Worm (Caenorhabditis elegans): Measurements from ENCODE around the gene Y60A9A.1.

Y60A9A.1 gene

DNA sequence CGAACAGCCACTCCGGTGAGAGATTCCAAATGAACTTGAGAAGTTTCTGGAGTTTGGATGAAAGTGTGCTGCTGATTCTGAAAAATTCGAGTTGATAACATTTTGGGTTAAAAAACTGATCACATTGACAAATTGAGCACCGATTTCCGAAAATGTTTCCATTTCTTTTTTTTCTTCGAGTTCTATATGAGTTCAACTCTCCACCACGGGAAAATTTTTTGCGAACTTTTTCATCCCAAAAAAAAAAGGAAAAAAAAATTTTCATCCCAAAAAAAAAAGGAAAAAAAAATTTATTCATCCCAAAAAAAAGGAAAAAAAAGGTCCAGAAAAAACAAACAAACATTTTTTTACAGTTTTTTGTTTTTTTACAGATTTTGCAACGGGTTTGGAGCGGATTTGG, at the start of gene Y60A9A.1:
Y60A9A.1 (minus strand) TSS at position 101 of the 400 bp plus-strand sequence.
- TF ChIP-seq lsy-12 (tag; optimal IDR thresholded peaks at IDR 0.05): no peak

DNA sequence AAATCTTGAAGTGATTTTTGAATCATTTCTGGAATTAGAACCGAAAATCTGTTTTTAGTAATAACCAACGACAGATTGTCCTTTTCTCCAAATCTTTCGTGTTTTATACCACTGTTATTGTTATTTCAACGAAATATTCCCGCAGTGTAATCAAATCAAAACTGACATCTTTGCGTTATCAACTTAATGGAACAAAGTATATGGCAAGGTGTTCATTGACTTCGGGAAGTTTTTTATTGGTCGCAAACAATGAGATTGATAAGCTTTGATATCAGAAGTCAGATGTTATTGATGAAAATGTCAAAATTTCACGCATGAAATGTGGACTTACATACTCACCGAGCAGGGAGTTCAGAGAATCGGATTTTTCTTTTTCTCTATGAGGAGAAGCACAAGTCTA, 47.6 kb upstream of the Y60A9A.1 start, which contains the start of gene F23D12.11:
F23D12.11 (minus strand) TSS at position 79 of the 400 bp plus-strand sequence.
- TF ChIP-seq nhr-237 (tag; optimal IDR thresholded peaks at IDR 0.05) (no peak), nhr-12 (tag; optimal IDR thresholded peaks at IDR 0.05) (no peak), elt-3 (tag; optimal IDR thresholded peaks at IDR 0.05) (no peak), fkh-2 (tag; optimal IDR thresholded peaks at IDR 0.05) (no peak), ceh-16 (tag; optimal IDR thresholded peaks at IDR 0.05) (no peak), ceh-82 (tag; optimal IDR thresholded peaks at IDR 0.05) (no peak), mml-1 (tag; optimal IDR thresholded peaks at IDR 0.05) (no peak), fkh-10 (GFP tag; optimal IDR thresholded peaks at IDR 0.05) (no peak), lsy-12 (tag; optimal IDR thresholded peaks at IDR 0.05) (no peak), nhr-23 (tag; optimal IDR thresholded peaks at IDR 0.05) (no peak), lin-39 (tag; optimal IDR thresholded peaks at IDR 0.05) (no peak), pqm-1 (tag; optimal IDR thresholded peaks at IDR 0.05) (no peak), ztf-11 (tag; optimal IDR thresholded peaks at IDR 0.05) (no peak), mdl-1 (tag; optimal IDR thresholded peaks at IDR 0.05) (no peak)

DNA sequence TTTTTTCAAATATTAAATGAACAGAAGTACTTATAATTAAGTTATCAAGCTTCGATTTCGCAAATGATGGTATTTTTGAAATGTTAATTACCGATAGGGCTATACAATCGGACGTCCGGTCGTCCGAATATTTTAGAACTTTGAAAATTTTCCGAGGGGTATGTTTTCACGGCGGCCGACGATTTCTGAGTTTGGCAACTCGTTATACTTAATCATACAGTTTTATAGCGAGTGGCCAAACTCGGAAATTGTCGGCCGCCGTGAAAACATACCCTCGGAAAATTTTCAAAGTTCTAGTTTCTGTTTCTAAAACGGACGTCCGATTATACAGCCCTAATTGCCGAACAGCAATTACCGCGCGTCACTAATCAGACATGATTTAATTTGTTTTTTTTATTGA, 47.1 kb upstream of the Y60A9A.1 start:
- TF ChIP-seq elt-3 (tag; optimal IDR thresholded peaks at IDR 0.05) (no peak), nhr-43 (tag; optimal IDR thresholded peaks at IDR 0.05; ENCODE audit: poor library complexity, severe bottlenecking) (no peak), zag-1 (tag; optimal IDR thresholded peaks at IDR 0.05) (no peak), nhr-11 (tag; optimal IDR thresholded peaks at IDR 0.05) (no peak), snpc-4 (tag; optimal IDR thresholded peaks at IDR 0.05) (no peak), ceh-16 (tag; optimal IDR thresholded peaks at IDR 0.05) (no peak), fkh-10 (GFP tag; optimal IDR thresholded peaks at IDR 0.05) (no peak), nfya-1 (tag; optimal IDR thresholded peaks at IDR 0.05; ENCODE audit: insufficient read depth) (no peak), pha-4 (tag; optimal IDR thresholded peaks at IDR 0.05) (no peak), elt-1 (tag; optimal IDR thresholded peaks at IDR 0.05) (no peak), jun-1 (tag; optimal IDR thresholded peaks at IDR 0.05) (no peak), skn-1 (tag; optimal IDR thresholded peaks at IDR 0.05) (no peak), sea-2 (GFP tag; optimal IDR thresholded peaks at IDR 0.05) (no peak), nhr-237 (tag; optimal IDR thresholded peaks at IDR 0.05) (no peak), nhr-76 (tag; optimal IDR thresholded peaks at IDR 0.05) (no peak)

DNA sequence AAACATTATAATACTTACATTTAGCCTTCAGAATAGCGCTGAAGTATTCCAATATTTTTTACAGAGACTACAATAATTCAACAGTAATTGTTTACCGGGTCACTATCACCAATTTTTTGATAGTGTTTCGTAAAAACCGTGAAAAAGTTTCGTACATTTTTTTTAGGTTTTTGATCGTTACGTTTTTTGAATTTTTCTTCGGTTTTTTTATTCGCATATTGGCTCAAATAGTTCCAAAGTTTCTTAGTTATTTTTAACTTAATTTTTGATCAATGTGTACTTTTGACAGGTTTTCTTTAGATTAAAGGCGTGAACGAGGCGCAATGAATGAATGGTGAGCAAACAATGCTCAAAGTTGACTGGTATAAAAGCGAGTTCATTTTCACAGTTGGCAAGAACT, 46.0 kb upstream of the Y60A9A.1 start, which contains the start of gene fipr-3:
fipr-3 (plus strand) TSS at position 301 of the 400 bp plus-strand sequence.
- TF ChIP-seq elt-2 (tag; optimal IDR thresholded peaks at IDR 0.05) (no peak), nhr-67 (tag; optimal IDR thresholded peaks at IDR 0.05) (no peak), nhr-76 (tag; optimal IDR thresholded peaks at IDR 0.05) (no peak), hmg-11 (tag; optimal IDR thresholded peaks at IDR 0.05) (no peak), ztf-11 (tag; optimal IDR thresholded peaks at IDR 0.05) (no peak), lsy-12 (tag; optimal IDR thresholded peaks at IDR 0.05) (no peak), ztf-4 (tag; optimal IDR thresholded peaks at IDR 0.05) (no peak), ceh-9 (tag; optimal IDR thresholded peaks at IDR 0.05) (no peak), jun-1 (tag; optimal IDR thresholded peaks at IDR 0.05) (no peak), nhr-25 (tag; optimal IDR thresholded peaks at IDR 0.05) (no peak), nhr-28 (tag; optimal IDR thresholded peaks at IDR 0.05) (no peak), aly-2 (tag; optimal IDR thresholded peaks at IDR 0.05) (no peak), ceh-28 (tag; optimal IDR thresholded peaks at IDR 0.05) (no peak), egl-27 (tag; optimal IDR thresholded peaks at IDR 0.05) (no peak), ceh-16 (tag; optimal IDR thresholded peaks at IDR 0.05) (no peak), nhr-12 (tag; optimal IDR thresholded peaks at IDR 0.05) (no peak), ZK546.5 (tag; optimal IDR thresholded peaks at IDR 0.05) (no peak), sea-2 (GFP tag; optimal IDR thresholded peaks at IDR 0.05) (no peak), mml-1 (tag; optimal IDR thresholded peaks at IDR 0.05) (no peak)

DNA sequence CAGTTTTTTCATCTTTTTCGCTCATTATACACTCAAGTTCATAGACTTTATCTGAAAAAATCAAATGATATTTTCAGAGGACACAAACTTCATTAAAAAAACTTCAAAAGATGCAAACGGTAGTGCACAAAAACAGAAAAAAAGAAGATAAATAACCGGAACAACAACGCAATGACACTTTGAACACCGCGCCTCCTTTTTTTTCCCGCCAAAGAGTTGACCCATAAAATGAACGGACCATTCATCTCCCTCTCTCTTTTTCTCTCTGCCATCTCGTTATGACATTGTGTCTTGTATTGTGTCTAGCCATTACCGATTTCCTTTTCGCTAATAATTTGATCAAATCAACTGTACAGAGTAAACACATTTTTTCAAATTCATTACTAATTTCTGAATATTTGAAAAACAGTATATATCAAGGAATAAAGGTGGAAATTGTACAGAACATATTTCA, 44.5 kb upstream of the Y60A9A.1 start, which contains the start of gene F23D12.2:
F23D12.2 (minus strand) TSS at position 51 of the 454 bp plus-strand sequence.
- no peak for TF ChIP-seq eor-1 (tag; optimal IDR thresholded peaks at IDR 0.05)
- no peak for TF ChIP-seq hmg-11 (tag; optimal IDR thresholded peaks at IDR 0.05)
- no peak for TF ChIP-seq lin-39 (tag; optimal IDR thresholded peaks at IDR 0.05)
- no peak for TF ChIP-seq aly-2 (tag; optimal IDR thresholded peaks at IDR 0.05)
- TF ChIP-seq fkh-10 (GFP tag; optimal IDR thresholded peaks at IDR 0.05): no peak
- TF ChIP-seq ama-1 (optimal IDR thresholded peaks at IDR 0.05): no peak
- no peak for TF ChIP-seq nhr-23 (tag; optimal IDR thresholded peaks at IDR 0.05)
- no peak for TF ChIP-seq nfya-1 (tag; optimal IDR thresholded peaks at IDR 0.05; ENCODE audit: insufficient read depth)
- TF ChIP-seq R02D3.7 (tag; optimal IDR thresholded peaks at IDR 0.05): no peak
